Fruit fly (Drosophila melanogaster) Kc167 (cell line): ENCODE data around the gene CG34041.

Source experiments
- Myc ChIP-seq: fragments of >200 bp; optimal IDR thresholded peaks from 2 replicates; lab custom pipeline; 2017; ENCODE audit warnings: missing external identifiers
- Sin3A ChIP-seq: fragments of >200 bp; optimal IDR thresholded peaks from 2 replicates; lab custom pipeline; 2018; ENCODE audit warnings: missing external identifiers
- h ChIP-seq: fragments of >200 bp; optimal IDR thresholded peaks from 3 replicates; lab custom pipeline; 2018; ENCODE audit warnings: missing external identifiers
- insv ChIP-seq: fragments of >200 bp; optimal IDR thresholded peaks from 3 replicates; lab custom pipeline; 2018; ENCODE audit warnings: missing external identifiers
- psq ChIP-seq: fragments of >200 bp; optimal IDR thresholded peaks from 2 replicates; lab custom pipeline; 2017; ENCODE audit warnings: missing external identifiers

dm6 chr3R:30531129-30531708 lies 23.4 kb downstream of the CG34041 start:
- TF ChIP-seq Sin3A (lab: Kevin White, UChicago) (no peak), insv (lab: Kevin White, UChicago) (no peak), h (lab: Kevin White, UChicago) (no peak), Myc (lab: Kevin White, UChicago) (no peak), psq (no peak)
